Worm (Caenorhabditis elegans) whole organism, L4/young adult: ENCODE results near the gene F56D6.23.

Source experiments
- W03F9.2 ChIP-seq: fragments of 150-350 bp; optimal IDR thresholded peaks from 2 replicates; lab custom pipeline; 2014; ENCODE audit warnings: missing biosample characterization, missing genetic modification characterization
- dao-5 ChIP-seq: sonication (generic microtip); optimal IDR thresholded peaks from 2 replicates; lab custom pipeline; 2016; ENCODE audit warnings: missing genotype, missing genetic modification characterization, moderate library complexity, missing compliant biosample characterization
- him-1 ChIP-seq: sonication (generic microtip); optimal IDR thresholded peaks from 2 replicates; lab custom pipeline; 2016; ENCODE audit warnings: missing genotype, missing genetic modification reagents, missing genetic modification characterization, missing compliant biosample characterization

- TF ChIP-seq him-1 (tag; lab: Kevin White, UChicago) (no peak), dao-5 (tag; lab: Kevin White, UChicago) (no peak), W03F9.2 (tag; lab: Kevin White, UChicago) (no peak)
Observed at ce11 chrIV:3904620-3905019, 13.6 kb upstream of the F56D6.23 start, which contains the start of gene F56D6.21.
